Fruit fly (Drosophila melanogaster) whole organism, embryonic: ENCODE measurements around the gene Pex5.
A peak's percentile ranks its signal among the peaks of the same experiment; 100 is the strongest.

Experiments used
- Abd-B ChIP-seq: fragments of 200-800 bp; sonication (Bioruptor generic); optimal IDR thresholded peaks from 2 replicates; lab custom pipeline; 2018; ENCODE audit warnings: missing biosample characterization, mild to moderate bottlenecking, missing genetic modification characterization, moderate library complexity
- Ada2b ChIP-seq: fragments of 200-800 bp; sonication (Bioruptor generic); IDR thresholded peaks from 2 replicates; pipeline ENCODE4 v1.3.6; 2022; ENCODE audit warnings: missing biosample characterization, missing genetic modification characterization
- BEAF-32 ChIP-seq: fragments of 200-800 bp; sonication (Bioruptor generic); optimal IDR thresholded peaks from 3 replicates; lab custom pipeline; 2017; ENCODE audit warnings: missing biosample characterization, missing genetic modification characterization, mild to moderate bottlenecking, moderate library complexity, missing genetic modification reagents
- Blimp-1 ChIP-seq: fragments of 200-800 bp; sonication (Bioruptor generic); optimal IDR thresholded peaks from 3 replicates; lab custom pipeline; 2018; ENCODE audit warnings: missing biosample characterization, missing genetic modification characterization, mild to moderate bottlenecking, moderate library complexity, missing genetic modification reagents
- CG10267 ChIP-seq: fragments of 200-800 bp; sonication (Bioruptor generic); optimal IDR thresholded peaks from 2 replicates; lab custom pipeline; 2018; ENCODE audit warnings: missing biosample characterization, mild to moderate bottlenecking, missing genetic modification characterization, moderate library complexity
- CG11093 ChIP-seq: fragments of 200-800 bp; sonication (Bioruptor generic); IDR thresholded peaks from 3 replicates; pipeline ENCODE4 v1.3.6; 2022; ENCODE audit warnings: missing biosample characterization, missing genetic modification characterization
- CG13624 ChIP-seq: fragments of 200-800 bp; sonication (Bioruptor generic); optimal IDR thresholded peaks from 2 replicates; lab custom pipeline; 2016; ENCODE audit warnings: missing biosample characterization, missing genetic modification characterization
- CG13775 ChIP-seq: fragments of 200-800 bp; sonication (Bioruptor generic); optimal IDR thresholded peaks from 3 replicates; lab custom pipeline; 2017; ENCODE audit warnings: missing biosample characterization, mild to moderate bottlenecking, missing genetic modification characterization
- CG1647 ChIP-seq: fragments of 200-800 bp; sonication (Bioruptor generic); optimal IDR thresholded peaks from 3 replicates; lab custom pipeline; 2016; ENCODE audit warnings: missing biosample characterization, missing genetic modification characterization
- CG31441 ChIP-seq: fragments of 200-800 bp; sonication (Bioruptor generic); IDR thresholded peaks from 2 replicates; pipeline ENCODE4 v1.3.6; 2022; ENCODE audit warnings: missing biosample characterization, missing genetic modification characterization
- CG32772 ChIP-seq: fragments of 200-800 bp; sonication (Bioruptor generic); IDR thresholded peaks from 2 replicates; pipeline ENCODE4 v1.3.6; 2022; ENCODE audit warnings: missing biosample characterization, missing genetic modification characterization
- CG3281 ChIP-seq: fragments of 200-800 bp; sonication (Bioruptor generic); optimal IDR thresholded peaks from 3 replicates; lab custom pipeline; 2017; ENCODE audit warnings: missing biosample characterization, mild to moderate bottlenecking, missing genetic modification characterization
- CG34224 ChIP-seq: fragments of 200-800 bp; sonication (Bioruptor generic); IDR thresholded peaks from 3 replicates; pipeline ENCODE4 v1.3.6; 2022; ENCODE audit warnings: missing biosample characterization, missing genetic modification characterization; ENCODE audit not compliant: partially characterized antibody
- CG3995 ChIP-seq: fragments of 200-800 bp; sonication (Bioruptor generic); optimal IDR thresholded peaks from 3 replicates; lab custom pipeline; 2016; ENCODE audit warnings: missing biosample characterization, missing genetic modification characterization
- CG4820 ChIP-seq: fragments of 200-800 bp; sonication (Bioruptor generic); optimal IDR thresholded peaks from 3 replicates; lab custom pipeline; 2016; ENCODE audit warnings: missing biosample characterization, missing genetic modification characterization
- CG7357 ChIP-seq: fragments of 200-800 bp; sonication (Bioruptor generic); IDR thresholded peaks from 3 replicates; pipeline ENCODE4 v1.3.6; 2022; ENCODE audit warnings: missing biosample characterization, missing genetic modification characterization
- CG9215 ChIP-seq: fragments of 200-800 bp; sonication (Bioruptor generic); IDR thresholded peaks from 2 replicates; pipeline ENCODE4 v1.3.6; 2022; ENCODE audit warnings: missing biosample characterization, missing genetic modification characterization
- Dip3 ChIP-seq: fragments of 200-800 bp; sonication (Bioruptor generic); optimal IDR thresholded peaks from 3 replicates; lab custom pipeline; 2016; ENCODE audit warnings: missing biosample characterization, missing genetic modification characterization
- Dll ChIP-seq: fragments of 200-800 bp; sonication (Bioruptor generic); IDR thresholded peaks from 4 replicates; pipeline ENCODE4 v1.3.6; 2022; ENCODE audit warnings: missing biosample characterization, missing genetic modification characterization; ENCODE audit not compliant: partially characterized antibody
- Doc3 ChIP-seq: fragments of 200-800 bp; sonication (Bioruptor generic); IDR thresholded peaks from 3 replicates; pipeline ENCODE4 v1.3.6; 2022; ENCODE audit warnings: missing biosample characterization, missing genetic modification characterization; ENCODE audit not compliant: partially characterized antibody
- Fer1 ChIP-seq: fragments of 200-800 bp; sonication (Bioruptor generic); optimal IDR thresholded peaks from 2 replicates; lab custom pipeline; 2017; ENCODE audit warnings: missing biosample characterization, mild to moderate bottlenecking, missing genetic modification characterization
- H15 ChIP-seq: fragments of 200-800 bp; sonication (Bioruptor generic); IDR thresholded peaks from 3 replicates; pipeline ENCODE4 v1.3.6; 2022; ENCODE audit warnings: missing biosample characterization, missing genetic modification characterization
- H2.0 ChIP-seq: fragments of 200-800 bp; sonication (Bioruptor generic); IDR thresholded peaks from 2 replicates; pipeline ENCODE4 v1.3.6; 2022; ENCODE audit warnings: missing biosample characterization, missing genetic modification characterization
- HmgZ ChIP-seq: fragments of 200-800 bp; sonication (Bioruptor generic); optimal IDR thresholded peaks from 2 replicates; lab custom pipeline; 2018; ENCODE audit warnings: missing biosample characterization, mild to moderate bottlenecking, missing genetic modification characterization
- Lhr ChIP-seq: fragments of 200-800 bp; sonication (Bioruptor generic); optimal IDR thresholded peaks from 3 replicates; lab custom pipeline; 2017; ENCODE audit warnings: mild to moderate bottlenecking, missing biosample characterization, missing genetic modification reagents, missing genetic modification characterization
- MBD-R2 ChIP-seq: fragments of 200-800 bp; sonication (Bioruptor generic); IDR thresholded peaks from 2 replicates; pipeline ENCODE4 v1.3.6; 2022; ENCODE audit warnings: missing biosample characterization, missing genetic modification characterization
- MESR4 ChIP-seq: fragments of 200-800 bp; sonication (Bioruptor generic); optimal IDR thresholded peaks from 2 replicates; lab custom pipeline; 2018; ENCODE audit warnings: missing biosample characterization, mild to moderate bottlenecking, missing genetic modification characterization, moderate library complexity
- Med ChIP-seq: fragments of 200-800 bp; sonication (Bioruptor generic); peaks from one replicate; lab custom pipeline; 2016; ENCODE audit warnings: missing biosample characterization, missing genetic modification characterization, mild to moderate bottlenecking, inconsistent platforms, moderate library complexity
- Meics ChIP-seq: fragments of 200-800 bp; sonication (Bioruptor generic); optimal IDR thresholded peaks from 2 replicates; lab custom pipeline; 2017; ENCODE audit warnings: missing biosample characterization, mild to moderate bottlenecking, missing genetic modification characterization
- Opbp ChIP-seq: fragments of 200-800 bp; sonication (Bioruptor generic); IDR thresholded peaks from 3 replicates; pipeline ENCODE4 v1.3.6; 2022; ENCODE audit warnings: missing biosample characterization, missing genetic modification characterization; ENCODE audit not compliant: partially characterized antibody
- Pdp1 ChIP-seq, 2 experiments: fragments of 200-800 bp; sonication (Bioruptor generic); optimal IDR thresholded peaks; 3 replicates each; lab custom pipeline; 2016; ENCODE audit warnings: missing biosample characterization in 2 of 2, missing genetic modification characterization in 2 of 2, mild to moderate bottlenecking in 1 of 2, moderate library complexity in 1 of 2
- Rfx ChIP-seq: fragments of 200-800 bp; sonication (Bioruptor generic); IDR thresholded peaks from 2 replicates; pipeline ENCODE4 v1.3.6; 2022; ENCODE audit warnings: missing biosample characterization, missing genetic modification characterization
- Taf1 ChIP-seq: fragments of 200-800 bp; sonication (Bioruptor generic); IDR thresholded peaks from 2 replicates; pipeline ENCODE4 v1.3.6; 2022; ENCODE audit warnings: missing biosample characterization, missing genetic modification characterization
- YL-1 ChIP-seq: fragments of 200-800 bp; sonication (Bioruptor generic); optimal IDR thresholded peaks from 3 replicates; lab custom pipeline; 2017; ENCODE audit warnings: missing biosample characterization, mild to moderate bottlenecking, missing genetic modification characterization
- amos ChIP-seq: fragments of 200-800 bp; sonication (Bioruptor generic); IDR thresholded peaks from 2 replicates; pipeline ENCODE4 v1.3.6; 2022; ENCODE audit warnings: missing biosample characterization, missing genetic modification characterization; ENCODE audit not compliant: partially characterized antibody
- cato ChIP-seq: fragments of 200-800 bp; sonication (Bioruptor generic); optimal IDR thresholded peaks from 2 replicates; lab custom pipeline; 2016; ENCODE audit warnings: missing biosample characterization, missing genetic modification characterization, borderline replicate concordance
- chn ChIP-seq: fragments of 200-800 bp; sonication (Bioruptor generic); optimal IDR thresholded peaks from 2 replicates; lab custom pipeline; 2016; ENCODE audit warnings: missing biosample characterization, missing genetic modification characterization
- corto ChIP-seq: fragments of 200-800 bp; sonication (Bioruptor generic); optimal IDR thresholded peaks from 2 replicates; lab custom pipeline; 2016; ENCODE audit warnings: missing biosample characterization, mild to moderate bottlenecking, missing genetic modification characterization, moderate library complexity
- dati ChIP-seq: fragments of 200-800 bp; sonication (Bioruptor generic); IDR thresholded peaks from 2 replicates; pipeline ENCODE4 v1.3.6; 2022; ENCODE audit warnings: missing biosample characterization, missing genetic modification characterization
- lab ChIP-seq: fragments of 200-800 bp; sonication (Bioruptor generic); optimal IDR thresholded peaks from 3 replicates; lab custom pipeline; 2017; ENCODE audit warnings: missing biosample characterization, missing genetic modification characterization, mild to moderate bottlenecking, moderate library complexity, missing genetic modification reagents
- nerfin-2 ChIP-seq: fragments of 200-800 bp; sonication (Bioruptor generic); IDR thresholded peaks from 2 replicates; pipeline ENCODE4 v1.3.6; 2022; ENCODE audit warnings: missing biosample characterization, missing genetic modification characterization; ENCODE audit not compliant: partially characterized antibody
- org-1 ChIP-seq: fragments of 200-800 bp; sonication (Bioruptor generic); optimal IDR thresholded peaks from 2 replicates; lab custom pipeline; 2017; ENCODE audit warnings: missing biosample characterization, missing genetic modification characterization
- pzg ChIP-seq: fragments of 200-800 bp; sonication (Bioruptor generic); optimal IDR thresholded peaks from 3 replicates; lab custom pipeline; 2018; ENCODE audit warnings: missing biosample characterization, mild to moderate bottlenecking, missing genetic modification characterization, moderate library complexity
- ranshi ChIP-seq: fragments of 200-800 bp; sonication (Bioruptor generic); IDR thresholded peaks from 2 replicates; pipeline ENCODE4 v1.3.6; 2022; ENCODE audit warnings: missing biosample characterization, missing genetic modification characterization
- sqz ChIP-seq: fragments of 200-800 bp; sonication (Bioruptor generic); optimal IDR thresholded peaks from 3 replicates; lab custom pipeline; 2018; ENCODE audit warnings: missing biosample characterization, mild to moderate bottlenecking, missing genetic modification characterization
- ssp ChIP-seq: fragments of 200-800 bp; sonication (Bioruptor generic); IDR thresholded peaks from 2 replicates; pipeline ENCODE4 v1.3.6; 2022; ENCODE audit warnings: missing biosample characterization, missing genetic modification characterization
- tgo ChIP-seq: fragments of 200-800 bp; sonication (Bioruptor generic); IDR thresholded peaks from 3 replicates; pipeline ENCODE4 v1.3.6; 2022; ENCODE audit warnings: missing biosample characterization, missing genetic modification characterization
- unc-4 ChIP-seq: fragments of 200-800 bp; sonication (Bioruptor generic); IDR thresholded peaks from 2 replicates; pipeline ENCODE4 v1.3.6; 2022; ENCODE audit warnings: missing biosample characterization, missing genetic modification characterization; ENCODE audit not compliant: partially characterized antibody
- zf30C ChIP-seq: fragments of 200-800 bp; sonication (Bioruptor generic); optimal IDR thresholded peaks from 3 replicates; lab custom pipeline; 2018; ENCODE audit warnings: missing biosample characterization, mild to moderate bottlenecking, missing genetic modification characterization

The Pex5 gene

dm6 chrX:1908757-1909156 lies 39.9 kb upstream of the Pex5 start, which contains the start of the genes Edem1 and Rbcn-3B (continued):
- TF ChIP-seq CG3995 (GFP tag; lab: Kevin White, UChicago) (peak; percentile 77), CG34224 (GFP tag; lab: Robert Waterston, UW) (peak; percentile 34; the same call in 2 of the 3 replicates), pzg (peak; percentile 38), lab (peak; percentile 16), CG10267 (no peak), unc-4 (GFP tag; lab: Robert Waterston, UW) (0 out of 2 replicates have a peak, but pooled peaks have one; percentile 32), ranshi (GFP tag; lab: Robert Waterston, UW) (no peak), CG11093 (GFP tag; lab: Robert Waterston, UW) (no peak), H2.0 (GFP tag; lab: Robert Waterston, UW) (no peak), Fer1 (peak; percentile 34), dati (no peak), Opbp (GFP tag; lab: Robert Waterston, UW) (peak; percentile 36; the same call in 1 of the 3 replicates), Dll (peak; percentile 45; the same call in 2 of the 4 replicates), CG32772 (GFP tag; lab: Robert Waterston, UW) (no peak), corto (GFP tag; lab: Kevin White, UChicago) (no peak), tgo (GFP tag; lab: Robert Waterston, UW) (no peak), CG1647 (no peak), H15 (GFP tag; lab: Robert Waterston, UW) (no peak), HmgZ (tag; lab: Kevin White, UChicago) (peak; percentile 12), MBD-R2 (GFP tag; lab: Robert Waterston, UW) (peak; percentile 46), CG4820 (GFP tag; lab: Kevin White, UChicago) (no peak), Doc3 (GFP tag; lab: Robert Waterston, UW) (peak; percentile 45; the same call in 1 of the 3 replicates), zf30C (GFP tag; lab: Kevin White, UChicago) (no peak), amos (GFP tag; lab: Robert Waterston, UW) (peak; percentile 68), Pdp1 (GFP tag; optimal IDR thresholded peaks at IDR 0.05; lab: Kevin White, UChicago) (peak in 1 of 2 experiments; percentile 33), CG7357 (no peak), BEAF-32 (GFP tag; lab: Kevin White, UChicago) (peak; percentile 68), YL-1 (peak; percentile 41)

- TF ChIP-seq CG13624 (GFP tag; lab: Kevin White, UChicago): peak; percentile 57
- TF ChIP-seq nerfin-2: no peak
- peak; percentile 35; the same call in 1 of the 3 replicates for TF ChIP-seq CG11093 (GFP tag; lab: Robert Waterston, UW)
- peak; percentile 21 for TF ChIP-seq chn (GFP tag; lab: Kevin White, UChicago)
- no peak for TF ChIP-seq Taf1 (GFP tag; lab: Robert Waterston, UW)
- peak; percentile 42; the same call in 1 of the 2 replicates for TF ChIP-seq ssp (GFP tag; lab: Robert Waterston, UW)
- TF ChIP-seq Abd-B (GFP tag; lab: Kevin White, UChicago): peak; percentile 21
- TF ChIP-seq MESR4 (GFP tag; lab: Kevin White, UChicago): no peak
- TF ChIP-seq cato (GFP tag; lab: Kevin White, UChicago): no peak
- TF ChIP-seq org-1: no peak
- peak; percentile 41 for TF ChIP-seq CG3281
- peak; percentile 57 for TF ChIP-seq Meics
- peak; percentile 44; the same call in 1 of the 2 replicates for TF ChIP-seq CG31441 (GFP tag; lab: Robert Waterston, UW)
- no peak for TF ChIP-seq Ada2b (GFP tag; lab: Robert Waterston, UW)
- peak; percentile 38 for TF ChIP-seq Rfx (GFP tag; lab: Robert Waterston, UW)
- peak; percentile 66 for TF ChIP-seq Dip3 (GFP tag; lab: Kevin White, UChicago)
- TF ChIP-seq Med (GFP tag; lab: Kevin White, UChicago): peak; percentile 85
- peak; percentile 31 for TF ChIP-seq CG13775
- peak; percentile 88 for TF ChIP-seq sqz (GFP tag; lab: Kevin White, UChicago)
- peak; percentile 18 for TF ChIP-seq Blimp-1 (GFP tag; lab: Kevin White, UChicago)
- TF ChIP-seq CG9215: 0 out of 2 replicates have a peak, but pooled peaks have one; percentile 32
- no peak for TF ChIP-seq Lhr (GFP tag; lab: Kevin White, UChicago)
Measured at dm6 chrX:1907727-1908264, 38.9 kb upstream of the Pex5 start, which contains the start of gene mip130. Gene mip130, plus strand, starts transcription at chrX:1908239.
